Worm (Caenorhabditis elegans) whole organism, L3 larva: ENCODE measurements around the gene F49F1.14.

Experiments
- aly-2 ChIP-seq: fragments of 150-350 bp; optimal IDR thresholded peaks from 2 replicates; lab custom pipeline; 2014; ENCODE audit warnings: missing biosample characterization, missing genetic modification characterization
- ama-1 ChIP-seq: fragments of 150-350 bp; optimal IDR thresholded peaks from 2 replicates; lab custom pipeline; 2018
- ceh-16 ChIP-seq: sonication (generic microtip); optimal IDR thresholded peaks from 2 replicates; lab custom pipeline; 2017; ENCODE audit warnings: missing biosample characterization, missing genetic modification characterization
- ceh-28 ChIP-seq: fragments of 150-350 bp; optimal IDR thresholded peaks from 2 replicates; lab custom pipeline; 2014; ENCODE audit warnings: missing biosample characterization, missing genetic modification reagents, missing genetic modification characterization
- ceh-9 ChIP-seq: sonication (generic microtip); optimal IDR thresholded peaks from 2 replicates; lab custom pipeline; 2018; ENCODE audit warnings: missing biosample characterization, missing genetic modification characterization
- daf-12 ChIP-seq: fragments of 150-350 bp; optimal IDR thresholded peaks from 2 replicates; lab custom pipeline; 2014; ENCODE audit warnings: missing biosample characterization, missing genetic modification reagents, missing genetic modification characterization
- egl-27 ChIP-seq: sonication (generic microtip); optimal IDR thresholded peaks from 4 replicates; lab custom pipeline; 2017; ENCODE audit warnings: missing biosample characterization, missing genetic modification reagents, missing genetic modification characterization
- egl-5 ChIP-seq: fragments of 150-350 bp; optimal IDR thresholded peaks from 2 replicates; lab custom pipeline; 2017; ENCODE audit warnings: missing biosample characterization, missing genetic modification reagents, missing genetic modification characterization, inconsistent platforms
- elt-1 ChIP-seq: fragments of 150-350 bp; optimal IDR thresholded peaks from 2 replicates; lab custom pipeline; 2014; ENCODE audit warnings: missing biosample characterization, missing genetic modification characterization
- elt-2 ChIP-seq: sonication (generic microtip); optimal IDR thresholded peaks from 2 replicates; lab custom pipeline; 2016; ENCODE audit warnings: missing genetic modification reagents, mild to moderate bottlenecking, missing genetic modification characterization, missing compliant biosample characterization
- elt-3 ChIP-seq, 3 experiments: fragments of 150-350 bp in 1 of 3; sonication (generic microtip) in 2 of 3; optimal IDR thresholded peaks; 2 replicates in 2 of 3; 4 replicates in 1 of 3; lab custom pipeline; 2014 to 2017; ENCODE audit warnings: missing biosample characterization in 3 of 3, missing genetic modification characterization in 3 of 3
- eor-1 ChIP-seq, 2 experiments: fragments of 150-350 bp; optimal IDR thresholded peaks; 2 replicates each; lab custom pipeline; 2014 to 2018; ENCODE audit warnings: missing biosample characterization in 2 of 2, missing genetic modification characterization in 2 of 2
- fkh-10 ChIP-seq: sonication (generic microtip); optimal IDR thresholded peaks from 2 replicates; lab custom pipeline; 2017; ENCODE audit warnings: missing biosample characterization, missing genetic modification reagents, missing genetic modification characterization
- fkh-2 ChIP-seq: fragments of 150-350 bp; optimal IDR thresholded peaks from 2 replicates; lab custom pipeline; 2014; ENCODE audit warnings: missing biosample characterization, missing genetic modification reagents, missing genetic modification characterization
- hmg-11 ChIP-seq: sonication (generic microtip); optimal IDR thresholded peaks from 2 replicates; lab custom pipeline; 2016; ENCODE audit warnings: missing genetic modification characterization, missing compliant biosample characterization
- jun-1 ChIP-seq: fragments of 150-350 bp; optimal IDR thresholded peaks from 2 replicates; lab custom pipeline; 2014; ENCODE audit warnings: missing biosample characterization, missing genetic modification reagents, missing genetic modification characterization
- lin-15B ChIP-seq: fragments of 150-350 bp; optimal IDR thresholded peaks from 2 replicates; lab custom pipeline; 2014; ENCODE audit warnings: missing biosample characterization, missing genetic modification characterization
- lin-39 ChIP-seq: fragments of 150-350 bp; optimal IDR thresholded peaks from 2 replicates; lab custom pipeline; 2018; ENCODE audit warnings: missing biosample characterization, missing genetic modification reagents, missing genetic modification characterization
- lsy-12 ChIP-seq: sonication (generic microtip); optimal IDR thresholded peaks from 2 replicates; lab custom pipeline; 2016; ENCODE audit warnings: mild to moderate bottlenecking, missing genetic modification characterization, missing compliant biosample characterization
- mdl-1 ChIP-seq: fragments of 150-350 bp; optimal IDR thresholded peaks from 2 replicates; lab custom pipeline; 2014; ENCODE audit warnings: missing biosample characterization, missing genetic modification characterization
- mml-1 ChIP-seq: fragments of 150-350 bp; sonication (generic microtip); optimal IDR thresholded peaks from 3 replicates; lab custom pipeline; 2014; ENCODE audit warnings: missing biosample characterization, missing genetic modification characterization
- nhr-11 ChIP-seq: fragments of 150-350 bp; optimal IDR thresholded peaks from 2 replicates; lab custom pipeline; 2014; ENCODE audit warnings: missing biosample characterization, missing genetic modification characterization
- nhr-12 ChIP-seq: fragments of 150-350 bp; optimal IDR thresholded peaks from 2 replicates; lab custom pipeline; 2014; ENCODE audit warnings: missing biosample characterization, missing genetic modification characterization
- nhr-23 ChIP-seq: fragments of 150-350 bp; optimal IDR thresholded peaks from 2 replicates; lab custom pipeline; 2014; ENCODE audit warnings: missing biosample characterization, missing genetic modification reagents, missing genetic modification characterization
- nhr-237 ChIP-seq: fragments of 150-350 bp; optimal IDR thresholded peaks from 2 replicates; lab custom pipeline; 2014; ENCODE audit warnings: missing biosample characterization, missing genetic modification characterization
- nhr-25 ChIP-seq: sonication (generic microtip); optimal IDR thresholded peaks from 2 replicates; lab custom pipeline; 2017; ENCODE audit warnings: missing biosample characterization, missing genetic modification characterization
- nhr-28 ChIP-seq: fragments of 150-350 bp; optimal IDR thresholded peaks from 2 replicates; lab custom pipeline; 2014; ENCODE audit warnings: missing biosample characterization, missing genetic modification characterization
- nhr-67 ChIP-seq: fragments of 150-350 bp; optimal IDR thresholded peaks from 2 replicates; lab custom pipeline; 2014; ENCODE audit warnings: missing biosample characterization, missing genetic modification characterization
- pqm-1 ChIP-seq: fragments of 150-350 bp; optimal IDR thresholded peaks from 2 replicates; lab custom pipeline; 2017; ENCODE audit warnings: missing biosample characterization, missing genetic modification characterization, inconsistent platforms
- sea-2 ChIP-seq: fragments of 150-350 bp; sonication (generic microtip); optimal IDR thresholded peaks from 4 replicates; lab custom pipeline; 2014; ENCODE audit warnings: missing biosample characterization, missing genetic modification reagents, missing genetic modification characterization
- snpc-4 ChIP-seq: fragments of 150-350 bp; optimal IDR thresholded peaks from 2 replicates; lab custom pipeline; 2014; ENCODE audit warnings: missing biosample characterization, missing genetic modification characterization
- unc-39 ChIP-seq: sonication (generic microtip); optimal IDR thresholded peaks from 4 replicates; lab custom pipeline; 2017; ENCODE audit warnings: missing biosample characterization, missing genetic modification characterization
- unc-62 ChIP-seq: fragments of 150-350 bp; sonication (generic microtip); optimal IDR thresholded peaks from 4 replicates; lab custom pipeline; 2014; ENCODE audit warnings: missing biosample characterization, missing genetic modification reagents, missing genetic modification characterization
- ztf-11 ChIP-seq: fragments of 150-350 bp; optimal IDR thresholded peaks from 2 replicates; lab custom pipeline; 2014; ENCODE audit warnings: missing biosample characterization, missing genetic modification characterization
- ztf-4 ChIP-seq: fragments of 150-350 bp; optimal IDR thresholded peaks from 2 replicates; lab custom pipeline; 2014; ENCODE audit warnings: missing biosample characterization, missing genetic modification characterization

The F49F1.14 gene

DNA sequence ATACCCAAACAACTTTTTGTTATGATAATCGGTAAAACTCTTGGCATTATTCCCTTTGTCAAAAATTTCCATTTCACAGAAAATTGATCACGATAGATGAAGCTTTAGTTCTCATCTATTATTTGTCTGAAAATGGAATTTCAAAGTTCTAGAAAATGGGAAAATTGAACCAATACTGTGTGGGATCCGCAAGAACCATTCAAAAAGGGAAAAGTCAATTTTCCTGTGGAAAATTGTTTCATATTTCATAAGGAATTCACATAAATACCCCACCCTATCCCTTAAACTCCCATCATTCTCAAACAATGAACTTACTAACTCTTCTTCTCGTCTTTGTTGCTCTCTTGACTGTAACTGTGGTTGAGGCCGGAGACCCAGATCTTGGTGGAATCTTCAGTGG is 31.4 kb downstream of the F49F1.14 start, which contains the start of the genes C35B1.9 and C35B1.3:
Gene C35B1.9 (minus strand): TSS at position 101 of the 400 bp plus-strand sequence.
Gene C35B1.3 (plus strand): TSS at position 306 of the 400 bp plus-strand sequence.
- no peak for TF ChIP-seq nhr-25 (tag; lab: Kevin White, UChicago)
- no peak for TF ChIP-seq pqm-1 (tag; lab: Kevin White, UChicago)
- no peak for TF ChIP-seq eor-1 (tag; optimal IDR thresholded peaks at IDR 0.05; lab: Kevin White, UChicago)

DNA sequence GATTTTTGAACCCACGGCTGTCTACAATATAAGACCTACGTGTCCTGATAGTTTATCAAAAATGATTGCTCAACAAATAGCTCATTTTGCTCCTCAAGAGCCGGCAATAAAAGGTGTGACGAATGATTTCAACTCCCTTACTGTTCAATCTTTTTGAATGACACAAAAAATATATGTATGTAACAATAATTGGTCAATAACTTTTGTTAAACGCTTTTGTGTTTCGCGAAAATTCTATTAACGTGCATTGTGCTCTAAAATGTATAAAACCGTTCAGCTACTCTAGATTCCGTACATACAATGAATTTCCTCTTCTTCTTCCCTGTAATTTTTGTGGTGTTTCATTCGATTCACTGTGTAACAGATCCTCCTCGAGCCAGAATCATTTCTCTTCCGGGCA is 32.8 kb downstream of the F49F1.14 start, which contains the start of gene C35B1.4:
Gene C35B1.4 (plus strand): TSS at position 301 of the 400 bp plus-strand sequence.
- no peak for TF ChIP-seq ama-1 (lab: Kevin White, UChicago)
- TF ChIP-seq, all 47 proteins: peak for 0

DNA sequence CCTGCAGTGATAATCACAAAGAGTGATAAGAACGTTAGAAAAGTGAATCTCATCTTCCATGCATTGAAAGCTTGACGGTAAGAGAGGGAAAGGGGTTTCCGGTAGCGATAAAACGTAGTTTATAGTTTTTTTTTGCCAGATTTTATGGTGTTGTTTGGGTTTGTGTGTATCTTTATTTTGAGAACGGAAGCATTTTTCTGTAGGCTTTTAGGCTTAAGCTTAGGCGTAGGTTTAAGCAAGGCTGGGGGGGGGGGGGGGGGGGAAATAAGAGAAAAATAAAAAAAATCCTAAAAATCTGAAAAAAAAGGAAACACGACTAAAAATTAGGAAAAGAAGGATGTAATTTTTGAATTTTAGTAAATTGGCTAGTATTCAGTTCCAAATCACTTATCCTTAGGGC is 33.4 kb downstream of the F49F1.14 start, which contains the start of gene C35B1.8:
Gene C35B1.8 (minus strand): TSS at position 101 of the 400 bp plus-strand sequence.
- no peak for TF ChIP-seq elt-3 (tag; optimal IDR thresholded peaks at IDR 0.05; lab: Kevin White, UChicago)
- TF ChIP-seq ztf-11 (tag; lab: Kevin White, UChicago): no peak
- TF ChIP-seq nhr-11 (tag; lab: Kevin White, UChicago): no peak
- no peak for TF ChIP-seq hmg-11 (tag; lab: Kevin White, UChicago)
- no peak for TF ChIP-seq nhr-23 (tag; lab: Kevin White, UChicago)
- TF ChIP-seq nhr-12 (tag; lab: Kevin White, UChicago): no peak
- TF ChIP-seq lsy-12 (tag; lab: Kevin White, UChicago): no peak
- no peak for TF ChIP-seq lin-39 (tag; lab: Kevin White, UChicago)
- no peak for TF ChIP-seq sea-2 (GFP tag; lab: Kevin White, UChicago)
- no peak for TF ChIP-seq pqm-1 (tag; lab: Kevin White, UChicago)
- TF ChIP-seq egl-27 (tag; lab: Kevin White, UChicago): no peak
- TF ChIP-seq ztf-4 (tag; lab: Kevin White, UChicago): no peak
- no peak for TF ChIP-seq nhr-28 (tag; lab: Kevin White, UChicago)
- TF ChIP-seq eor-1 (tag; optimal IDR thresholded peaks at IDR 0.05; lab: Kevin White, UChicago): no peak
- no peak for TF ChIP-seq nhr-237 (tag; lab: Kevin White, UChicago)
- TF ChIP-seq, all 47 proteins: peak for 0

DNA sequence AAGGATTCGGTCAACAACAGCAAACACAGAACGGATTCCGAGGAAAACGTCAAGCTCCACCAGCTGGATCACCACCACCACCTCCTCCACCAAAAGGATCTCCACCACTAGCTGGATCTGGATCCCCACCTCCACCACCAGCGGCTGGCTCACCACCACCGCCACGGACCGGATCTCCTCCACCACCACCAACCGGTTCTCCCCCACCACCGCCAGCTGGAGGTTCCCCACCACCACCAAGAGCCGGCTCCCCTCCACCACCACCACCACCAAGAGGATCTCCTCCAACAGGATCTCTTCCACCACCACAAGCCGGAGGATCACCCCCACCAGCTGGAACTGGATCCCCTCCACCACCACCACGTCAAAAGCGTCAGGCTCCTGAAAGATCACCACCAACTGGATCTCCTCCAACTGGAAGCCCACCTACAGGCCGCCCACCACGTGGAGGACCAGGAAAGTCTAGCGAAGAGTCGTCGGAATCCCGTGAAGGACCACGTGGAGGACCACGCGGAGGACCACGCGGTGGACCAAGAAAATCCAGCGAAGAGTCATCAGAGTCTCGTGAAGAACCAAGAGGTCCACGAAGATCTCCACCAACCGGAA is 35.5 kb downstream of the F49F1.14 start:
- TF ChIP-seq unc-62 (no peak), sea-2 (GFP tag; lab: Kevin White, UChicago) (no peak), hmg-11 (tag; lab: Kevin White, UChicago) (no peak), elt-2 (tag; lab: Kevin White, UChicago) (no peak), jun-1 (tag; lab: Kevin White, UChicago) (no peak), egl-27 (tag; lab: Kevin White, UChicago) (no peak), lin-15B (tag; lab: Kevin White, UChicago) (no peak), snpc-4 (no peak), ceh-16 (tag; lab: Kevin White, UChicago) (no peak), mml-1 (no peak), egl-5 (tag; lab: Kevin White, UChicago) (no peak), mdl-1 (no peak), daf-12 (tag; lab: Kevin White, UChicago) (no peak), ztf-4 (tag; lab: Kevin White, UChicago) (no peak), elt-3 (tag; optimal IDR thresholded peaks at IDR 0.05; lab: Kevin White, UChicago) (no peak)

DNA sequence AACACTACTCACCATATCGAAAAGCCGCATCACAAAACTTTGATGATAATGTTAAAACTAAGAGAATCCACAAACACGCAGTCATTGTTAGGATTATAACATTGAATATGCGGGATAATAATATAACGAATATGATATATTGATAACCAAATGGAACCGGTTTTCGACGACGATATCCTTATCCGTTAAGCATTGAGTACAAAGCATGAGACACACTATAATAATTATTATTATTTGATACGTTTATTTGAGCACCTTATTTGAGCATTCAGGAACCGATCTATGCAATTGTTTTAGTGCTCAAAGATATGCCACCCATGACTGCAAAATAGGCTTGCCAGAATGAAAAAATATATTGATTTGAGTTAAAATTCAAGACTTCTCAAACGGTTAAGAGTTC is 37.7 kb downstream of the F49F1.14 start, which contains the start of gene W03D2.9:
Gene W03D2.9 (minus strand): TSS at position 101 of the 400 bp plus-strand sequence.
- TF ChIP-seq nhr-12 (tag; lab: Kevin White, UChicago): no peak
- no peak for TF ChIP-seq ceh-28 (tag; lab: Kevin White, UChicago)
- no peak for TF ChIP-seq egl-27 (tag; lab: Kevin White, UChicago)
- TF ChIP-seq nhr-67 (tag; lab: Kevin White, UChicago): no peak
- TF ChIP-seq ztf-11 (tag; lab: Kevin White, UChicago): no peak
- TF ChIP-seq elt-2 (tag; lab: Kevin White, UChicago): no peak
- TF ChIP-seq ceh-9 (tag; lab: Kevin White, UChicago): no peak

DNA sequence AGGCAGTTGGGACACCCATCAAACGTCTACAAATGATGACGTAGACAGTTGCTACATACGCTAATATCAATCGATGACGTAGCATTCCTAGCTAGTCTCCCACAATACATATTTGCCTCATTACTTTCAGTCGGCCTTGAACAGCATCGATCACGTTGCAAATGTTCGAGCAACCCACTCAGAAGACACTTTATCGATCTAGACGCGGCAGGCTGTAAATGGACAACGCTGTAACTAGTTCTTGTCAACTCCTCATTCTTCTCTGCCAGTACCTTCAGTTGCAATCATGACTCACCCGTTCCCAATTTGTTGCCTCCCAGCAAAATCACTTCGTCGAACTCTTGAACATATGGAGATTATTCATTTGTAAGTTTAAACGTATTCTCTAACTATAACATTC is 40.3 kb downstream of the F49F1.14 start, which contains the start of gene pqn-75:
Gene pqn-75 (plus strand): TSS at position 301 of the 400 bp plus-strand sequence.
- TF ChIP-seq egl-27 (tag; lab: Kevin White, UChicago): no peak
- TF ChIP-seq ztf-4 (tag; lab: Kevin White, UChicago): no peak
- TF ChIP-seq fkh-10 (GFP tag; lab: Kevin White, UChicago): no peak
- TF ChIP-seq fkh-2 (tag; lab: Kevin White, UChicago): no peak
- TF ChIP-seq hmg-11 (tag; lab: Kevin White, UChicago): no peak
- TF ChIP-seq nhr-25 (tag; lab: Kevin White, UChicago): no peak
- no peak for TF ChIP-seq elt-1 (tag; lab: Kevin White, UChicago)
- no peak for TF ChIP-seq elt-2 (tag; lab: Kevin White, UChicago)
- TF ChIP-seq unc-39 (tag; lab: Kevin White, UChicago): no peak
- TF ChIP-seq nhr-67 (tag; lab: Kevin White, UChicago): no peak
- no peak for TF ChIP-seq ztf-11 (tag; lab: Kevin White, UChicago)
- no peak for TF ChIP-seq ceh-16 (tag; lab: Kevin White, UChicago)
- TF ChIP-seq aly-2 (tag; lab: Kevin White, UChicago): no peak
- TF ChIP-seq daf-12 (tag; lab: Kevin White, UChicago): no peak
